Fruit fly (Drosophila melanogaster): ENCODE results near the gene v.

Gene v

dm6 chrX:10923711-10924281 is at the start of gene v:
Gene v (plus strand): TSS chrX:10923972.
- no peak for TF ChIP-seq psq (optimal IDR thresholded peaks at IDR 0.05)
- TF ChIP-seq ttk (optimal IDR thresholded peaks at IDR 0.05), result no peak
- TF ChIP-seq h (optimal IDR thresholded peaks at IDR 0.05), result no peak
- no peak for TF ChIP-seq insv (optimal IDR thresholded peaks at IDR 0.05)
- TF ChIP-seq Myc (optimal IDR thresholded peaks at IDR 0.05), result no peak
- no peak for TF ChIP-seq Sin3A (optimal IDR thresholded peaks at IDR 0.05)

- TF ChIP-seq insv (optimal IDR thresholded peaks at IDR 0.05) (no peak), Sin3A (optimal IDR thresholded peaks at IDR 0.05) (no peak), psq (optimal IDR thresholded peaks at IDR 0.05) (no peak), ttk (optimal IDR thresholded peaks at IDR 0.05) (no peak), Myc (optimal IDR thresholded peaks at IDR 0.05) (no peak), h (optimal IDR thresholded peaks at IDR 0.05) (no peak)
Observed at dm6 chrX:10876451-10876850, 47.3 kb upstream of the v start.

- TF ChIP-seq ttk (optimal IDR thresholded peaks at IDR 0.05) (no peak), Sin3A (optimal IDR thresholded peaks at IDR 0.05) (no peak), psq (optimal IDR thresholded peaks at IDR 0.05) (no peak), Myc (optimal IDR thresholded peaks at IDR 0.05) (no peak), insv (optimal IDR thresholded peaks at IDR 0.05) (no peak), h (optimal IDR thresholded peaks at IDR 0.05) (no peak)
Observed at dm6 chrX:10877087-10877935, 46.5 kb upstream of the v start, which contains the start of gene CG1637. Gene CG1637 (minus strand): TSS chrX:10877893.

DNA sequence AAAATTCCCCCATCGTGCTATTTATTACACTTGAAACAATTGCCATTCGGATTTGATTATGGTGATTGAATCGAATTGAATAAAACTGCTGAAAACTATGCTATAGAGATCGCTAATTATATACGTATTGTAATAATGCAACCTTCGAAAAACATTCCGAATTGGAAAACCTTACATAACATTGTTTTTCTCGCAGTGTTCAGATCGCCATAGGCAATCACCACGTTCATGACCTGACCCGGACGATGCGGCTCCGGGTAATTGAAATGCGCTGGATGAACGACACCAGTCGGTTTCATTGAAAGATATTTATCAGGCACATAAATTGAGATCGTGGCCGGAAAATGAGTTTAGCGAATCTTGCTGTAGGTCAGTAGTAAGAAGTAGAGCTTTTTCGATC is 41.0 kb upstream of the v start:
- TF ChIP-seq psq (optimal IDR thresholded peaks at IDR 0.05) (no peak), h (optimal IDR thresholded peaks at IDR 0.05) (no peak), ttk (optimal IDR thresholded peaks at IDR 0.05) (no peak), Sin3A (optimal IDR thresholded peaks at IDR 0.05) (no peak), Myc (optimal IDR thresholded peaks at IDR 0.05) (no peak), insv (optimal IDR thresholded peaks at IDR 0.05) (no peak)

- TF ChIP-seq insv (optimal IDR thresholded peaks at IDR 0.05), result no peak
- no peak for TF ChIP-seq Myc (optimal IDR thresholded peaks at IDR 0.05)
- no peak for TF ChIP-seq Sin3A (optimal IDR thresholded peaks at IDR 0.05)
- no peak for TF ChIP-seq ttk (optimal IDR thresholded peaks at IDR 0.05)
- TF ChIP-seq h (optimal IDR thresholded peaks at IDR 0.05), result no peak
- TF ChIP-seq psq (optimal IDR thresholded peaks at IDR 0.05), result no peak
Observed at dm6 chrX:10883740-10884139, 40.0 kb upstream of the v start.

DNA sequence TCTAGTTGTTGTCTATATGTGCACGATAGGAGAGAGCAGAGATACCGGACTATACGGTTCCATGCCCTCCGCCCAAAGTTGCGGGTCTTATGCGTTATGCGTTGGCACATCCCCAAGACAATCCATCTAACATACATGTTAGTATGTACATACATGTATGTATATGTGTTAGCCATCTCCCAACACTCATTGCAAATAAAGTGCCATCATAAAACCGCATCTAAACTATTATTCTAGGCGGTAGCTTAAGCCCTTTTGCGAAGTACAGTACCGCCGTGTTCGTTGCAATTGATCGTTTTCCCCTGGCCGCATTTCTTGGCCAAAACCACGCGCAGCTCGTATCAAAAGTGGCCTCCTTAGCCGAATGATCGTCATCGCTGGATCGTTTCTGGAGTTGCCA is 37.4 kb upstream of the v start:
- no peak for TF ChIP-seq ttk (optimal IDR thresholded peaks at IDR 0.05)
- no peak for TF ChIP-seq Sin3A (optimal IDR thresholded peaks at IDR 0.05)
- TF ChIP-seq h (optimal IDR thresholded peaks at IDR 0.05), result no peak
- TF ChIP-seq psq (optimal IDR thresholded peaks at IDR 0.05), result no peak
- no peak for TF ChIP-seq Myc (optimal IDR thresholded peaks at IDR 0.05)
- no peak for TF ChIP-seq insv (optimal IDR thresholded peaks at IDR 0.05)

dm6 chrX:10887643-10888042 is 36.1 kb upstream of the v start:
- no peak for TF ChIP-seq insv (optimal IDR thresholded peaks at IDR 0.05)

DNA sequence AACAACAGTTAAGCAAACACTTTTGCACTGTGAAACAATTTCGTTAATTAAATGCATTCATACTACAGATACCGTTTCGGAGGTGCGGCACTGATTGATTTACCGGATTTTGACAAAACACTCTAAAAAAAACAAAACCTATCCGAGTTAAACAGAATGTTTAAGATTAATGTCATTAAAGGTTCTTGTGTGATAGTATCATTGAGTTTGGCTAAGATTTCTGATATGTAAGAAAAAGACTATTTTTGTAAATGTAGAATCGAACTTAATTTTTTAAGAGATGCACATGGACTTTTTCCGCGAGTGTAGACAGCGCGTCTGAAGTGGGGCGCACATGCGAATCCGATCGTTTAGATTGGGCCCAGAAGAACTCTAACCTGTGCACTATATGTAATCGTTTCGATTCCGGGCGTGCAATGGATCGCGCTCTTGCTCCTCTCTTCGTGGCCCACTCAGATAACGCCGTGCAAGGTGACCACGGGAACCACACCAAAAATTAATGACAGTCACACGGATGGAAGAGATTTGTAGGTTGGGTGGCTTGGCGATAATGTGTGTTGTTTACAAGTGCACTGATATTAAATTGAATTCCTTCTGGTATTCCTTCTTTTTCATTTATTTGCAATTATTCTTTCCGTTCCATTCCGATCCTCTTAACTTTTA is 33.7 kb upstream of the v start:
- TF ChIP-seq h (optimal IDR thresholded peaks at IDR 0.05) (no peak), insv (optimal IDR thresholded peaks at IDR 0.05) (no peak), psq (optimal IDR thresholded peaks at IDR 0.05) (no peak), Sin3A (optimal IDR thresholded peaks at IDR 0.05) (no peak), Myc (optimal IDR thresholded peaks at IDR 0.05) (no peak), ttk (optimal IDR thresholded peaks at IDR 0.05) (no peak)

DNA sequence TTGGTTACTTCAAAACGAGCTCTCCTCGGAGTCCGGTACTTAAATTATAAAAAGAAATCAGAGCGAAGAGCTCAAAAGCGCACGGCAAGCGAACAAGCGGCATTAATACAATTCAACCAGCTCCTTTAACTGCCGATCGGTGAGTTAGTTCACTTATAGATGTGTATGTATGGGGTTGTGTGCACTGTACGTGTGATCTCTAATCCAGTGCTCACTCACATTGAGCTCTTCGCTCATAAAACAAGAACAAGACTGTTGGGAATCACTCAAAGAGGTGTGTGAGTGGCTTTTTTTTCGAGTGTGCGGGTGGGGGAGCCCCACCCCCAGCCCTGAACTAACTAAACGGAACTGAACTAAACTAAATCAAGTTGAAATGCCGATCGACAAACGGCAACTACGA is 32.6 kb upstream of the v start, which contains the start of gene Ork1:
Gene Ork1, minus strand, starts transcription at position 101 of the 400 bp plus-strand sequence.
- TF ChIP-seq ttk (optimal IDR thresholded peaks at IDR 0.05) (no peak), psq (optimal IDR thresholded peaks at IDR 0.05) (no peak), insv (optimal IDR thresholded peaks at IDR 0.05) (no peak), h (optimal IDR thresholded peaks at IDR 0.05) (no peak), Sin3A (optimal IDR thresholded peaks at IDR 0.05) (no peak), Myc (optimal IDR thresholded peaks at IDR 0.05) (no peak)

dm6 chrX:10893208-10893607 is 30.6 kb upstream of the v start:
- no peak for TF ChIP-seq Sin3A (optimal IDR thresholded peaks at IDR 0.05)
- no peak for TF ChIP-seq Myc (optimal IDR thresholded peaks at IDR 0.05)
- no peak for TF ChIP-seq ttk (optimal IDR thresholded peaks at IDR 0.05)
- TF ChIP-seq h (optimal IDR thresholded peaks at IDR 0.05), result no peak
- TF ChIP-seq psq (optimal IDR thresholded peaks at IDR 0.05), result no peak
- TF ChIP-seq insv (optimal IDR thresholded peaks at IDR 0.05), result no peak

DNA sequence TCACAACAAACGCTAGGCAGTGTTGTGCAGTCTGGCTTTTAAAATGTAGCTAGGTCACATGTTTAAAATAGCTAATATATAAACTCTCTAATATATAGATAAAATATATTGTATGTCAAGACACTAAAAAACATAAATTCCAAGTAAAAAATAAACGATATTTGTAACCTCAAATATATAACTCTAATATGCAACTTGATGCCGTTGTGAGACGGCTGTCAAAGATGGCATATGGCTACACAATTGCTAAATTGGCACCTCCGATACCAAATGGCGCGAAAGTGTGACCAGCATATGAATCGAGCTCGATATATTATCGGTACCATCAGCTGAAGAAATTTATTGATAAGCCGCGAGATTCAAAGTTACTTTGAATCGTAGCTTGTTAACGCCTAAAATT is 24.5 kb upstream of the v start, which contains the start of gene CG1582:
Gene CG1582, minus strand, starts transcription at position 71 of the 400 bp plus-strand sequence.
- no peak for TF ChIP-seq Myc (optimal IDR thresholded peaks at IDR 0.05)
- TF ChIP-seq Sin3A (optimal IDR thresholded peaks at IDR 0.05), result no peak
- TF ChIP-seq h (optimal IDR thresholded peaks at IDR 0.05), result no peak
- TF ChIP-seq insv (optimal IDR thresholded peaks at IDR 0.05), result no peak
- TF ChIP-seq ttk (optimal IDR thresholded peaks at IDR 0.05), result no peak
- TF ChIP-seq psq (optimal IDR thresholded peaks at IDR 0.05), result no peak

- no peak for TF ChIP-seq h (optimal IDR thresholded peaks at IDR 0.05)
- TF ChIP-seq ttk (optimal IDR thresholded peaks at IDR 0.05), result no peak
- no peak for TF ChIP-seq insv (optimal IDR thresholded peaks at IDR 0.05)
- TF ChIP-seq Myc (optimal IDR thresholded peaks at IDR 0.05), result no peak
Observed at dm6 chrX:10899665-10900064, 24.1 kb upstream of the v start, which contains the start of gene CG15208. Gene CG15208 (plus strand): TSS chrX:10899965.

Data from Kc167 (cell line).